Worm (Caenorhabditis elegans) whole organism, dauer: Measurements from ENCODE around the gene ZC262.2.

Experiments used
- unc-62 ChIP-seq: sonication (generic microtip); optimal IDR thresholded peaks from 2 replicates; lab custom pipeline; 2017; ENCODE audit warnings: missing biosample characterization, missing genetic modification reagents, missing genetic modification characterization

Gene ZC262.2

ce11 chrIII:8331779-8332178 lies at the start of gene ZC262.2, which contains the start of gene mrps-18A:
Gene ZC262.2, plus strand, starts transcription at chrIII:8332062.
Gene mrps-18A, minus strand, starts transcription at chrIII:8331919.
- no peak for TF ChIP-seq unc-62

DNA sequence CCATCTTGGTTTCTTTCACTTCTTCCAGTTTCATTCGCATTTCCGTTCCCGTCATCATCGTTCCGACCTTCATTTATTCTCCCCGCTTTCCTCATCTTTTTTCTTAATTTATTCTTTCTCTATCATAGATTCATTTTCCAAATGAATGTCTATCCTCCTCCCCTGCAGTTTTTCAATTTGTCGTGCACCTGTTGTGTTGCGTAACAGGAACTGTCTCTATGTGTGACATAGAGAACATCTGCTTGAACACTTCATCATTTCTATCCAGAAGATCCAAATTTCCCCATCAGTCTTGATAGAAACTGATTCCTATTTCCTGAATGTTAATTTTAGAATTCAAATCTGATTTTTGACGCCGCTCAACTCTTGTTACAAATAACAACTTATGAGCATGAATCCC lies 48.3 kb upstream of the ZC262.2 start:
- no peak for TF ChIP-seq unc-62

DNA sequence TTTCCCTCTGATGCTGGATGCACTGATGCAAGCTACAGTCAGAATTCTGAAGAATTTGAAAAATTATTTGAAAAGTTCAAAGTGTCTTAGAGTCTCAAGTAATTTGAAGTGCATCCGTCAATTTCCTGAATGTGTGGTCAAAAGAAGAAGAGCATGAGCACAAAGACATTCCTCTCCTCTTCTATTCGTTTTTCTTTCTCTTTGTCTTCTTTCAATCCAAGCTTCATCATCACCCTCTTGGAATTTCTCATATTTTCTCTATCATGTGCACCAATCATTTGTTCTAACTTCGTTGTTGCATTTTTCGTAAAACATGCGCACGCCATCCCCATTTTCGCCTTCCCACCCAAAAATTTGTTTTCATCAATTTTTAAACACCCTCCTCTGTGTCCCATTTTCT lies 45.9 kb upstream of the ZC262.2 start:
- no peak for TF ChIP-seq unc-62

DNA sequence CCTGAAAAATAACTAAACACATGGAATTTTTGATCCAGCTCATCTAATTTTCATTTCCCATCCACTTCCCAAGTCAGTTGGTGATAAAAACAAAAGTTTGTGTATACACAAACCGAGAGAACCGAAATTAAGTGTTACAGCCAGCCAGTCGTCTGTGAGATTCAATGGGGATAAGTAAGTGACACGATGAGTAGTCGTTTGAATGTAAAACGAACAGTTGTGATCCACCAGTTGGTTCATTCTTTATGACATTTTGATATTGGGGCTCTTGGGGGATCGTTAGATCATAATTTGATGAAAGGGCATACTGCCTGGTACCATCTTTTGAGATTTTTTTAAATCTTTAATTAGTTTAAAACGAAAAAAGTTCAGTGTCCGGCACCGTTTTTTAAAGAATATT lies 45.0 kb upstream of the ZC262.2 start:
- TF ChIP-seq unc-62, result no peak

DNA sequence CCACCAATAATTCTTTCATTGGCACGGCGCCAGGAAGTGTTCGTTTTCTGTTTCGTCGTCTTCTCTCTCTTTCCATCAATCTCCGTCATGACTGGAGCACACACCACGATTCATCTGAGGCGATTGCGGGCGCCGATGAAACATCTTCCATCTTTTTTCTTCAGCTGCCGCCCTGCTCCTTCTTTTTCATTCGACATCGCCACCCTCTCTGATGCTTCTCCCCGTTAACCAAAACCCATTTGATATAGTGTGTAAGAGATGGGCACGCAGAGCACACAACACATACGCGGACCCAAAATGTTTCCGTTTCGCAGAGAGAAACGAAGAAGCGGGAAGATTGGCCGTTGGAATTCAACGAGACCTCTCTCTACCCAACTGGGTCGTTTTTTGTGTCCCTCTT lies 44.3 kb upstream of the ZC262.2 start:
- TF ChIP-seq unc-62, result no peak

ce11 chrIII:8289181-8289580 lies 42.7 kb upstream of the ZC262.2 start:
- no peak for TF ChIP-seq unc-62

DNA sequence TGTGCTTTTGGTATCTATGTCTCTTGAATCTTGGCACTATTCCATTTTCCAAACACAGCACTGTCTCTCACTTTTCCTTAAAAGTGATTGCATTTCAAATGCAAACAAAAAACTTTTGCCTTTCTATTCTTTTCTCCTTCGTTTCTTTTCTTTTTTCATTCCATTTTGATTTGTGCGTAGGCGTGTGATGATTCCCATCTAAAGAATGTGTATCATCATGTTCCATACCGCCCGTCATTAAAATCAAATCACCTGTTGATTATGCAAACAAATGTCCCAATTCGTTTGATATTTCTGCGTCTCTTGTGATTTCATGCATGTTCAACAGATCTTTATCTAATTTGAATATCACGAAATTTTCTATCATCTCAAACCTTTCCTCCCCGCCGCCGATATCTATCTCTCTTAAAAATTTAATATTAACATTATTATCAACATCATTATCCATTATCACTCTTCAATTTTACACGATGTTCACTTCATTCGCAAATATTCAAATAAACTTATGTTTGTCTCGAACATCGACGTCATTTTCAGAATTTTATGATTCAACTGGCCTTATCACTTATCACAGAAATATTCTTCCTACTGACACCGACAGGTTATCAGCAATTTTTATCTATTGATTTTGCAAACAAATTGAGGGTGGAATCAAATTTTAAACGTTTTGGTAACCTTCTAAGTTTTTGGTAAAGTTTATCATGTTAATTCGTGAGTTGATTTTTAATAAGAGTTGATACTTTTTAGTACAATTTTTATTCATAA lies 40.4 kb upstream of the ZC262.2 start:
- no peak for TF ChIP-seq unc-62

- TF ChIP-seq unc-62, result no peak
These were observed 38.6 kb upstream of the ZC262.2 start for ce11 chrIII:8293260-8293659.

- no peak for TF ChIP-seq unc-62
These were observed 33.5 kb upstream of the ZC262.2 start for ce11 chrIII:8298216-8298920.

ce11 chrIII:8299078-8299587 lies 32.7 kb upstream of the ZC262.2 start:
- TF ChIP-seq unc-62, result no peak

DNA sequence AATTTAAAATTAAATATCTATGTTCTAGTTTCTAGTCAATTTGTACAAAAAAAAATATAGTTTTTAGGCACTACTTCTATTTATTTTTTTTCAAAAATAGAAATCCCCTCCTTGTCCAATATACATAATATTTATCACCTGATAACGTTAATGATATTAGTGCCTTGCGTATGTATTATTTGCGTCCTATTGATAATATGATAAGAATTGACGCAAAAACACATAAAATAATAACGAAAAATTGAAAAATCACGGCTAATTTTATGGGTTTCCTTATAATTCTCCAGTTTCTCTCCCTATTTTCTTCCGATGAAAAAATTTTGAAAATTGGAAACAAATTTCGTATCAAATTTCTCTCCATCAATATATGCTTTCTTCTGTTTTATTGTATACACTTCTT lies 32.1 kb upstream of the ZC262.2 start:
- no peak for TF ChIP-seq unc-62

DNA sequence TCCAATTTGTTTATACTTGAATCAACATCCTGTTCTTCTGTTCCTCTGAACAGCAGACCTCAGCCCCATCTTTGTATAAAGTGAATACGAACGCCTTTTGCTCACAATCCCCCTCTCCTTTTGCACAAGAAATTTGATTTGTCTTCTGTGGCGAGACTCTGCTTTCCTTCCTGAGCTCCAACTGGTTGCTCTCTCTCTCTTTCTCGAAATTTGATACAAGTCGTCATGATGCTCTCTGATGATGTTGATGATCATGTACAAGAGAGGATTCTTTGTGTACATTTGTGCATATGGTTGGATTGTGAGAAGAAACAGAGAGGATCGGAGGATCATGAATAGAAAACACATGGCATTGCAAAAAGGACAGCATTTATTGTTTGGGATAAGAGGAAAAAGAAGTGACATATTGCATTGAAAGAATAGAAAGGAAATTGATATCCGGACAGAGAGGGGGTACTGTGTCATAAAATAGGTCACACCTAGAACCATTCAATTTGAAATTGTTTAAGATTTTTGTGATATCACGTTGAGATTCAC lies 30.9 kb upstream of the ZC262.2 start:
- no peak for TF ChIP-seq unc-62

- no peak for TF ChIP-seq unc-62
These were observed 28.4 kb upstream of the ZC262.2 start for ce11 chrIII:8303440-8303839.

- TF ChIP-seq unc-62, result no peak
These were observed 26.6 kb upstream of the ZC262.2 start for ce11 chrIII:8305304-8305703.

DNA sequence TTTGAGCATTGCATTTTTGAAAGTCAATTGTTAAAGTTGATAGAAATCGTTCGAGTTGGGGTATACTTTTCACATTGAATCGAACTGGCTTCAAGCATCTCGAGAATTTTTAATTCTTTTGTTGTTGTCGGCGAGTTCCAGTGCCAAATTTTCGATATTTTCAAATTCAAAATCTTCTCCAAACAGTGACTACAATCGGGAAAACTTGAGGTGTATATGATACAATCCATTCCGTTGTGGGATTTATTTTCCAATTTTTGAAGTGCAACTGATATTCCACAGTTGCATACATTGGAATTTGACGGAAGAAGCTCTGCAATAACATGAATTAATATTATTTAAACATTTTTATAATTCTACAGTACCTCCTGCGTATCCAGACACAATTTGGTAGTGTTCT lies 26.0 kb upstream of the ZC262.2 start:
- TF ChIP-seq unc-62, result no peak

- TF ChIP-seq unc-62, result no peak
These were observed 24.5 kb upstream of the ZC262.2 start, which contains the start of the genes F10E9.7 and F10E9.5 for ce11 chrIII:8307356-8307755. Gene F10E9.7, minus strand, starts transcription at chrIII:8307441. Gene F10E9.5, plus strand, starts transcription at chrIII:8307592.

ce11 chrIII:8308238-8308637 lies 23.6 kb upstream of the ZC262.2 start, which contains the start of gene F10E9.4:
Gene F10E9.4, plus strand, starts transcription at chrIII:8308538.
- TF ChIP-seq unc-62, result no peak
